Worm (Caenorhabditis elegans) whole organism, early embryonic: ENCODE results near the gene hrg-5.

Experiments used
- F13C5.2 ChIP-seq: sonication (generic microtip); optimal IDR thresholded peaks from 2 replicates; lab custom pipeline; 2017; ENCODE audit warnings: mild to moderate bottlenecking, missing genetic modification characterization, inconsistent platforms, missing compliant biosample characterization
- ama-1 ChIP-seq: fragments of 150-350 bp; optimal IDR thresholded peaks from 2 replicates; lab custom pipeline; 2014
- ceh-13 ChIP-seq: fragments of 200-800 bp; sonication (Bioruptor generic); optimal IDR thresholded peaks from 2 replicates; lab custom pipeline; 2018; ENCODE audit warnings: mild to moderate bottlenecking, missing genetic modification characterization, missing compliant biosample characterization
- flt-1 ChIP-seq: fragments of 200-800 bp; sonication (Bioruptor generic); IDR thresholded peaks from 2 replicates; pipeline ENCODE4 v1.3.6; 2022; ENCODE audit warnings: missing genetic modification characterization, missing compliant biosample characterization
- hmg-4 ChIP-seq: fragments of 200-800 bp; sonication (Bioruptor generic); optimal IDR thresholded peaks from 2 replicates; lab custom pipeline; 2018; ENCODE audit warnings: mild to moderate bottlenecking, missing genetic modification characterization, missing compliant biosample characterization
- hnd-1 ChIP-seq: sonication (generic microtip); optimal IDR thresholded peaks from 2 replicates; lab custom pipeline; 2016; ENCODE audit warnings: missing genetic modification characterization, missing compliant biosample characterization
- sea-1 ChIP-seq: fragments of 200-800 bp; sonication (Bioruptor generic); conservative IDR thresholded peaks from 2 replicates; pipeline ENCODE4 v1.3.6; 2022; ENCODE audit warnings: missing genetic modification characterization, missing compliant biosample characterization
- tbx-11 ChIP-seq: fragments of 200-800 bp; sonication (Bioruptor generic); IDR thresholded peaks from 2 replicates; pipeline ENCODE4 v1.3.6; 2022; ENCODE audit warnings: missing genetic modification characterization, missing compliant biosample characterization
- tbx-37 ChIP-seq: fragments of 200-800 bp; sonication (Bioruptor generic); conservative IDR thresholded peaks from 2 replicates; pipeline ENCODE4 v1.3.6; 2022; ENCODE audit warnings: missing genetic modification reagents, missing genetic modification characterization, missing compliant biosample characterization
- tra-4 ChIP-seq: sonication (generic microtip); optimal IDR thresholded peaks from 2 replicates; lab custom pipeline; 2017; ENCODE audit warnings: missing genetic modification characterization, missing compliant biosample characterization

DNA sequence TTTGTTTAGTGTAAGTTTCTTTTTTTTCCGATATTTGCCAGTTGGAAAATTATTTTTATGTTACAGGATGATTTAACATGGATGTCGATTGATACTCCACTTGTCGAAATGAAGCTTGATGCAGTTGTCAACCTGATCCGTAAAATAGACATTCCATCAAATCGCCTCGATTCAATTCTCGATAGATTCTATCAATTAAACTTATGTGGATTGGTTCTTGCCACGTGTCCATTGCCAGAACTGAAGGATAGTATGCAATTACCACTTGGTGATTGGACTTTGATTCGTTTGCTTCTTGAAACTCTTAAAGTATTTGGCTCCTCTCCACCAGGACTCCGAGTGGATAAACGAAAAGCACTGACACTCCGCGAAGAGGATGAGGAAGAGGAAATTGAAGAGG, 15.1 kb upstream of the hrg-5 start:
- TF ChIP-seq hmg-4 (GFP tag; lab: Kevin White, UChicago) (no peak), tbx-11 (GFP tag; lab: Robert Waterston, UW) (no peak), hnd-1 (tag; lab: Kevin White, UChicago) (no peak), tra-4 (tag; lab: Kevin White, UChicago) (no peak), ceh-13 (no peak), tbx-37 (GFP tag; lab: Robert Waterston, UW) (no peak), flt-1 (no peak), ama-1 (no peak), F13C5.2 (no peak), sea-1 (no peak)
